Worm (Caenorhabditis elegans): ENCODE measurements around the gene unc-69.
A peak's percentile ranks its signal among the peaks of the same experiment; 100 is the strongest.

The unc-69 gene

DNA sequence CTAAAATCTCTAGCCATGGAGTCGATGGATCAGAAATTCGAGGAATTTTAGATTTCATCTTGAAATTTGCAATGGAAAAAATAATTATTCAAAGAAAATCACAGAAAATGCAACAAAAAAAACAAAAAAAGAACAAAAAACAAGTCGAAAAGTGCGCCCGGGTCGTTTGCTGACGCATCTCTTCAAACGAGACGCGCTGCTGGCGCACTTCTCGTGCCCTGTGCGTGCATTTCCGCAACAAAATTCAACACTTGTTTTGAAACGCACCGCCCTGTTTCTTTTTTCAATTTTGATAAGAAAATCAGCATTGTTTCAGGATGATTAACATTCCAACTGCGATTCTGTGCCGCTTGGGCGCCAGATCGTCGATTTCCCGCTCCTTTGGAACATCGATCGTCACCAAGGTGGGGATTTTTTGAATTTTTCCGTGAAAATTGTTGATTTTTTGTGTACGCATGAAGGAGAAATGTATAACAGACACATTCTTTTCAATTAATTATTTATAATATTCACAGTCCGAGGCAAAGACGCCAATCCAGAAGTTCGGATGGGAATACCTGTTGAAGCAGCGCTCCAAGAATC is 15.3 kb downstream of the unc-69 start, which contains the start of the genes jmjd-4 and mev-1 (continued):
- TF ChIP-seq swsn-7 (tag; optimal IDR thresholded peaks at IDR 0.05) (peak; percentile 89), lin-35 (GFP tag; optimal IDR thresholded peaks at IDR 0.05) (peak; percentile 86 to 92), Y116A8C.19 (tag; optimal IDR thresholded peaks at IDR 0.05; ENCODE audit: borderline replicate concordance) (no peak), C04F5.9 (tag; optimal IDR thresholded peaks at IDR 0.05) (peak; percentile 65), nhr-237 (tag; optimal IDR thresholded peaks at IDR 0.05) (no peak), rnt-1 (tag; optimal IDR thresholded peaks at IDR 0.05) (peak; percentile 96), egl-27 (tag; optimal IDR thresholded peaks at IDR 0.05) (no peak), sox-4 (tag; optimal IDR thresholded peaks at IDR 0.05) (peak; percentile 41), sptf-1 (tag; optimal IDR thresholded peaks at IDR 0.05) (no peak)

DNA sequence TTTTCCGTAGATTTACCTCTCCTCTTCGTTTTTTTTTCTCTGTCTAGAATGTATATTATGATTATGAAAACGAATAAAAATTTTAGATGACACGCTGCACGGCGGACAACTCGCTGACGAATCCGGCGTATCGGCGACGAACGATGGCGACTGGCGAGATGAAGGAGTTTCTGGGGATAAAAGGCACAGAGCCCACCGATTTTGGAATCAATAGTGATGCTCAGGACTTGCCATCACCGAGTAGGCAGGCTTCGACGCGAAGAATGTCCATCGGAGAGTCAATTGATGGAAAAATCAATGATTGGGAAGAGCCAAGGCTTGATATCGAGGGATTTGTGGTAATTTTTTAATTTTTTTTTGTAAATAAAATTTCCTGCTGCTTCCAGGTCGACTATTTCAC is 16.3 kb downstream of the unc-69 start, which contains the start of gene ced-9:
Gene ced-9, plus strand, starts transcription at position 87 of the 400 bp plus-strand sequence.
- no peak for TF ChIP-seq nhr-90 (tag; optimal IDR thresholded peaks at IDR 0.05; ENCODE audit: poor library complexity)
- no peak for TF ChIP-seq unc-30 (tag; optimal IDR thresholded peaks at IDR 0.05)
- TF ChIP-seq ceh-90 (tag; optimal IDR thresholded peaks at IDR 0.05) = no peak
- TF ChIP-seq alr-1 (tag; optimal IDR thresholded peaks at IDR 0.05; ENCODE audit: borderline replicate concordance) = no peak
- no peak for TF ChIP-seq aha-1 (tag; optimal IDR thresholded peaks at IDR 0.05)
- TF ChIP-seq efl-1 (optimal IDR thresholded peaks at IDR 0.05) = no peak
- TF ChIP-seq efl-1 (GFP tag; optimal IDR thresholded peaks at IDR 0.05 in 1 of 2) = no peak
- TF ChIP-seq mep-1 (tag; optimal IDR thresholded peaks at IDR 0.05) = no peak
- TF ChIP-seq nhr-28 (tag; optimal IDR thresholded peaks at IDR 0.05) = no peak
- TF ChIP-seq egl-13 (tag; optimal IDR thresholded peaks at IDR 0.05) = no peak

- TF ChIP-seq unc-130 (tag; optimal IDR thresholded peaks at IDR 0.05) (no peak), unc-86 (tag; optimal IDR thresholded peaks at IDR 0.05) (no peak)
These were observed 17.4 kb downstream of the unc-69 start for ce11 chrIII:10336109-10336508.

ce11 chrIII:10337508-10338166 is 18.9 kb downstream of the unc-69 start, which contains the start of gene ttr-15:
TSS of gene ttr-15 (plus strand) at chrIII:10337847.
- TF ChIP-seq unc-98 (GFP tag; IDR thresholded peaks at IDR 0.05) (no peak), tlp-1 (tag; optimal IDR thresholded peaks at IDR 0.05) (no peak), Y116A8C.19 (tag; optimal IDR thresholded peaks at IDR 0.05; ENCODE audit: borderline replicate concordance) (no peak), ceh-82 (tag; optimal IDR thresholded peaks at IDR 0.05) (no peak), irx-1 (tag; optimal IDR thresholded peaks at IDR 0.05) (peak; percentile 26), xbp-1 (tag; optimal IDR thresholded peaks at IDR 0.05) (no peak), lin-35 (GFP tag; optimal IDR thresholded peaks at IDR 0.05) (peak in 1 of 2 experiments; percentile 12), isw-1 (GFP tag; IDR thresholded peaks at IDR 0.05) (no peak), C16A3.4 (tag; optimal IDR thresholded peaks at IDR 0.05) (no peak), F16B12.6 (tag; optimal IDR thresholded peaks at IDR 0.05) (no peak), sox-4 (tag; optimal IDR thresholded peaks at IDR 0.05) (no peak), grh-1 (GFP tag; IDR thresholded peaks at IDR 0.05) (peak; percentile 35; the same call in 1 of the 2 replicates), snpc-4 (tag; optimal IDR thresholded peaks at IDR 0.05) (no peak), nhr-76 (tag; optimal IDR thresholded peaks at IDR 0.05) (no peak), fkh-10 (GFP tag; optimal IDR thresholded peaks at IDR 0.05) (no peak), ceh-88 (GFP tag; IDR thresholded peaks at IDR 0.05) (no peak), nhr-71 (tag; optimal IDR thresholded peaks at IDR 0.05) (peak; percentile 60), unc-86 (tag; optimal IDR thresholded peaks at IDR 0.05) (no peak), hpl-2 (GFP tag; optimal IDR thresholded peaks at IDR 0.05) (no peak), tbx-2 (tag; optimal IDR thresholded peaks at IDR 0.05) (no peak), mdl-1 (tag; optimal IDR thresholded peaks at IDR 0.05) (no peak), blmp-1 (tag; optimal IDR thresholded peaks at IDR 0.05) (peak; percentile 65), fkh-4 (tag; optimal IDR thresholded peaks at IDR 0.05; ENCODE audit: borderline replicate concordance) (no peak), ama-1 (optimal IDR thresholded peaks at IDR 0.05) (peak; percentile 44), nhr-47 (tag; optimal IDR thresholded peaks at IDR 0.05) (peak; percentile 11), mef-2 (tag; optimal IDR thresholded peaks at IDR 0.05) (no peak), lir-3 (tag; optimal IDR thresholded peaks at IDR 0.05; ENCODE audit: poor library complexity) (no peak), egl-13 (tag; optimal IDR thresholded peaks at IDR 0.05) (no peak), nhr-85 (tag) (peak; percentile 96), nhr-12 (tag; optimal IDR thresholded peaks at IDR 0.05) (no peak), nhr-28 (tag; optimal IDR thresholded peaks at IDR 0.05) (no peak), swsn-7 (tag; optimal IDR thresholded peaks at IDR 0.05) (no peak), C34B4.2 (tag; optimal IDR thresholded peaks at IDR 0.05) (no peak)
